Worm (Caenorhabditis elegans) whole organism, mixed stage, embryonic: ENCODE results near the gene vmo-1.

ENCODE experiments used
- ceh-43 ChIP-seq: fragments of 200-800 bp; sonication (Bioruptor generic); optimal IDR thresholded peaks from 2 replicates; lab custom pipeline; 2018; ENCODE audit warnings: mild to moderate bottlenecking, missing genetic modification characterization, moderate library complexity, missing compliant biosample characterization
- drap-1 ChIP-seq: fragments of 200-800 bp; sonication (Bioruptor generic); optimal IDR thresholded peaks from 3 replicates; lab custom pipeline; 2018; ENCODE audit warnings: mild to moderate bottlenecking, missing genetic modification characterization, missing compliant biosample characterization
- elt-3 ChIP-seq: fragments of 150-350 bp; optimal IDR thresholded peaks from 2 replicates; lab custom pipeline; 2014; ENCODE audit warnings: missing biosample characterization, missing genetic modification characterization
- lin-13 ChIP-seq: fragments of 150-350 bp; optimal IDR thresholded peaks from 2 replicates; lab custom pipeline; 2014; ENCODE audit warnings: missing biosample characterization, missing genetic modification characterization
- lsy-2 ChIP-seq: fragments of 150-350 bp; optimal IDR thresholded peaks from 2 replicates; lab custom pipeline; 2014; ENCODE audit warnings: missing biosample characterization, missing genetic modification characterization
- mab-5 ChIP-seq: fragments of 150-350 bp; optimal IDR thresholded peaks from 2 replicates; lab custom pipeline; 2014; ENCODE audit warnings: missing biosample characterization, missing genetic modification characterization
- nhr-12 ChIP-seq: fragments of 150-350 bp; optimal IDR thresholded peaks from 2 replicates; lab custom pipeline; 2014; ENCODE audit warnings: missing biosample characterization, missing genetic modification characterization
- nhr-2 ChIP-seq: fragments of 150-350 bp; optimal IDR thresholded peaks from 2 replicates; lab custom pipeline; 2014; ENCODE audit warnings: missing biosample characterization, missing genetic modification characterization
- nhr-237 ChIP-seq: fragments of 150-350 bp; optimal IDR thresholded peaks from 2 replicates; lab custom pipeline; 2014; ENCODE audit warnings: missing biosample characterization, missing genetic modification characterization
- nhr-28 ChIP-seq: fragments of 150-350 bp; optimal IDR thresholded peaks from 2 replicates; lab custom pipeline; 2014; ENCODE audit warnings: missing biosample characterization, missing genetic modification characterization
- nhr-76 ChIP-seq: sonication (generic microtip); optimal IDR thresholded peaks from 2 replicates; lab custom pipeline; 2017; ENCODE audit warnings: missing biosample characterization, missing genetic modification characterization
- snpc-4 ChIP-seq: fragments of 150-350 bp; optimal IDR thresholded peaks from 2 replicates; lab custom pipeline; 2014; ENCODE audit warnings: missing biosample characterization, missing genetic modification characterization

ce11 chrV:20574872-20575271 is 22.0 kb upstream of the vmo-1 start:
- TF ChIP-seq elt-3 (tag; lab: Kevin White, UChicago) = no peak
- TF ChIP-seq nhr-76 (tag; lab: Kevin White, UChicago) = no peak
- no peak for TF ChIP-seq nhr-237
- no peak for TF ChIP-seq nhr-12 (tag; lab: Kevin White, UChicago)
- TF ChIP-seq mab-5 (tag; lab: Kevin White, UChicago) = no peak
- TF ChIP-seq nhr-28 (tag; lab: Kevin White, UChicago) = no peak
- no peak for TF ChIP-seq lin-13
- no peak for TF ChIP-seq lsy-2 (tag; lab: Kevin White, UChicago)
- TF ChIP-seq nhr-2 = no peak
- TF ChIP-seq snpc-4 (tag; lab: Kevin White, UChicago) = no peak
- no peak for TF ChIP-seq drap-1 (GFP tag; lab: Kevin White, UChicago)
- TF ChIP-seq ceh-43 (GFP tag; lab: Kevin White, UChicago) = no peak
